Worm (Caenorhabditis elegans) whole organism, late embryonic: ENCODE results near the gene H24K24.2.

Source experiments
- F13H6.1 ChIP-seq: sonication (generic microtip); optimal IDR thresholded peaks from 2 replicates; lab custom pipeline; 2016; ENCODE audit warnings: missing genetic modification characterization, missing compliant biosample characterization
- ama-1 ChIP-seq: fragments of 150-350 bp; optimal IDR thresholded peaks from 2 replicates; lab custom pipeline; 2014
- ceh-2 ChIP-seq: sonication (generic microtip); optimal IDR thresholded peaks from 2 replicates; lab custom pipeline; 2016; ENCODE audit warnings: missing genotype, missing genetic modification characterization, missing compliant biosample characterization
- ceh-22 ChIP-seq: sonication (generic microtip); optimal IDR thresholded peaks from 2 replicates; lab custom pipeline; 2017; ENCODE audit warnings: missing biosample characterization, missing genetic modification characterization
- ceh-30 ChIP-seq: fragments of 150-350 bp; optimal IDR thresholded peaks from 2 replicates; lab custom pipeline; 2014; ENCODE audit warnings: missing biosample characterization, missing genetic modification characterization
- ceh-31 ChIP-seq: sonication (generic microtip); optimal IDR thresholded peaks from 2 replicates; lab custom pipeline; 2016; ENCODE audit warnings: missing genetic modification characterization, missing compliant biosample characterization
- ceh-48 ChIP-seq: sonication (generic microtip); optimal IDR thresholded peaks from 2 replicates; lab custom pipeline; 2016; ENCODE audit warnings: missing genetic modification characterization, inconsistent platforms, missing compliant biosample characterization
- ets-4 ChIP-seq: sonication (generic microtip); optimal IDR thresholded peaks from 2 replicates; lab custom pipeline; 2016; ENCODE audit warnings: missing genetic modification characterization, missing compliant biosample characterization
- hlh-6 ChIP-seq: sonication (generic microtip); optimal IDR thresholded peaks from 2 replicates; lab custom pipeline; 2016; ENCODE audit warnings: missing genotype, missing genetic modification characterization, missing compliant biosample characterization
- lin-11 ChIP-seq: fragments of 200-800 bp; sonication (Bioruptor generic); optimal IDR thresholded peaks from 2 replicates; lab custom pipeline; 2018; ENCODE audit warnings: mild to moderate bottlenecking, missing genetic modification characterization, missing compliant biosample characterization
- pat-9 ChIP-seq: fragments of 200-800 bp; sonication (Bioruptor generic); optimal IDR thresholded peaks from 2 replicates; lab custom pipeline; 2018; ENCODE audit warnings: mild to moderate bottlenecking, missing genetic modification characterization, moderate library complexity, missing compliant biosample characterization
- pha-4 ChIP-seq: fragments of 150-350 bp; optimal IDR thresholded peaks from 2 replicates; lab custom pipeline; 2018; ENCODE audit warnings: missing biosample characterization, missing genetic modification reagents, missing genetic modification characterization
- pqm-1 ChIP-seq: sonication (generic microtip); optimal IDR thresholded peaks from 2 replicates; lab custom pipeline; 2016; ENCODE audit warnings: missing genetic modification characterization, missing compliant biosample characterization

DNA sequence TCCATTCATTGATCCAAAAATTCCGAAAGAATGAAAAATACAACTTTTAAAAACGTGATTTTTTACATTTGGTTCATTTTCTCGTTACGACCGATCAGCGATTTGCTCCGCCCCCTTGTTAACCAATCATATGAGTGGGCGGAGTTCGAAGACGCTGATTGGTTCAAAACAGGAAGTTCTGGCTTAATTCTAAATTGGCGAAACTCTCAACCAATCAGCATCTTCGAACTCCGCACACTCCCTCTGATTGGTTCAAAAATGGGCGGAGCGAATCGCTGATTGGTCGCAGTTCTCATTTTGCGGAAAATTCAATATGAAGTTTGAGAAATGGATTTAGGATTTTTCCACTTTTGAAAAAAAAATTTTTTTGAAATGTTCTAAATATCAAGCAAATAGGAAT is 28.2 kb downstream of the H24K24.2 start:
- TF ChIP-seq ceh-30 (no peak), pat-9 (tag; lab: Kevin White, UChicago) (no peak), hlh-6 (tag; lab: Kevin White, UChicago) (no peak), ceh-31 (tag; lab: Kevin White, UChicago) (no peak), pha-4 (tag; lab: Kevin White, UChicago) (no peak), pqm-1 (tag; lab: Kevin White, UChicago) (no peak), F13H6.1 (tag; lab: Kevin White, UChicago) (no peak), ceh-22 (tag; lab: Kevin White, UChicago) (no peak), ama-1 (lab: Kevin White, UChicago) (no peak), lin-11 (tag; lab: Kevin White, UChicago) (no peak), ceh-2 (no peak), ceh-48 (no peak), ets-4 (tag; lab: Kevin White, UChicago) (no peak)
